Worm (Caenorhabditis elegans) whole organism, L4 larva: ENCODE data around the gene pqn-29.

ENCODE experiments used
- D1046.2 ChIP-seq: fragments of 200-800 bp; sonication (Bioruptor generic); IDR thresholded peaks from 2 replicates; pipeline ENCODE4 v1.3.6; 2022; ENCODE audit warnings: missing genetic modification characterization, missing compliant biosample characterization
- F49E8.2 ChIP-seq: sonication (generic microtip); optimal IDR thresholded peaks from 2 replicates; lab custom pipeline; 2016; ENCODE audit warnings: missing compliant biosample characterization, mild to moderate bottlenecking, missing genetic modification characterization, borderline replicate concordance
- Y105C5A.15 ChIP-seq: fragments of 200-800 bp; sonication (Bioruptor generic); IDR thresholded peaks from 2 replicates; pipeline ENCODE4 v1.3.6; 2022; ENCODE audit warnings: missing genetic modification characterization, missing compliant biosample characterization
- Y48G9A.11 ChIP-seq: fragments of 200-800 bp; sonication (Bioruptor generic); IDR thresholded peaks from 2 replicates; pipeline ENCODE4 v1.3.6; 2022; ENCODE audit warnings: missing genetic modification reagents, missing genetic modification characterization, missing compliant biosample characterization
- aha-1 ChIP-seq: fragments of 150-350 bp; peaks from one replicate; lab custom pipeline; 2014; ENCODE audit warnings: missing biosample characterization, missing genetic modification characterization
- ceh-82 ChIP-seq: sonication (generic microtip); optimal IDR thresholded peaks from 2 replicates; lab custom pipeline; 2017; ENCODE audit warnings: missing biosample characterization, missing genetic modification characterization
- ces-1 ChIP-seq: fragments of 150-350 bp; sonication (generic microtip); optimal IDR thresholded peaks from 4 replicates; lab custom pipeline; 2014; ENCODE audit warnings: missing biosample characterization, missing genetic modification reagents, missing genetic modification characterization
- dmd-6 ChIP-seq: fragments of 200-800 bp; sonication (Bioruptor generic); IDR thresholded peaks from 2 replicates; pipeline ENCODE4 v1.3.6; 2022; ENCODE audit warnings: missing genetic modification reagents, missing genetic modification characterization, missing compliant biosample characterization
- dmd-9 ChIP-seq: fragments of 200-800 bp; sonication (Bioruptor generic); IDR thresholded peaks from 2 replicates; pipeline ENCODE4 v1.3.6; 2022; ENCODE audit warnings: missing genetic modification reagents, missing genetic modification characterization, missing compliant biosample characterization
- dpl-1 ChIP-seq: fragments of 150-350 bp; optimal IDR thresholded peaks from 2 replicates; lab custom pipeline; 2014; ENCODE audit warnings: missing biosample characterization, missing genetic modification reagents, missing genetic modification characterization
- duxl-1 ChIP-seq: sonication (generic microtip); optimal IDR thresholded peaks from 2 replicates; lab custom pipeline; 2016; ENCODE audit warnings: mild to moderate bottlenecking, missing genetic modification characterization, moderate library complexity, missing compliant biosample characterization; ENCODE audit not compliant: poor library complexity
- dve-1 ChIP-seq: sonication (generic microtip); optimal IDR thresholded peaks from 2 replicates; lab custom pipeline; 2017; ENCODE audit warnings: antibody characterized with exemption, mild to moderate bottlenecking, missing genetic modification characterization, missing compliant biosample characterization; ENCODE audit not compliant: insufficient read depth
- egl-27 ChIP-seq: sonication (generic microtip); optimal IDR thresholded peaks from 3 replicates; lab custom pipeline; 2017; ENCODE audit warnings: missing biosample characterization, missing genetic modification reagents, missing genetic modification characterization
- egl-43 ChIP-seq: fragments of 200-800 bp; sonication (Bioruptor generic); IDR thresholded peaks from 2 replicates; pipeline ENCODE4 v1.3.6; 2022; ENCODE audit warnings: missing genetic modification reagents, missing genetic modification characterization, missing compliant biosample characterization
- hlh-30 ChIP-seq: sonication (generic microtip); optimal IDR thresholded peaks from 2 replicates; lab custom pipeline; 2017; ENCODE audit warnings: antibody characterized with exemption, mild to moderate bottlenecking, missing genetic modification characterization, missing compliant biosample characterization; ENCODE audit not compliant: insufficient read depth
- lin-13 ChIP-seq: fragments of 150-350 bp; optimal IDR thresholded peaks from 2 replicates; lab custom pipeline; 2014; ENCODE audit warnings: missing biosample characterization, missing genetic modification reagents, missing genetic modification characterization
- lir-3 ChIP-seq: sonication (generic microtip); optimal IDR thresholded peaks from 2 replicates; lab custom pipeline; 2016; ENCODE audit warnings: mild to moderate bottlenecking, missing genetic modification characterization, missing compliant biosample characterization
- lsy-2 ChIP-seq, 2 experiments: fragments of 150-350 bp in 1 of 2; sonication (generic microtip) in 1 of 2; optimal IDR thresholded peaks; 2 replicates each; lab custom pipeline; 2014 to 2017; ENCODE audit warnings: missing biosample characterization in 2 of 2, missing genetic modification characterization in 2 of 2
- madf-9 ChIP-seq: fragments of 200-800 bp; sonication (Bioruptor generic); conservative IDR thresholded peaks from 2 replicates; pipeline ENCODE4 v1.3.6; 2022; ENCODE audit warnings: missing genetic modification reagents, missing genetic modification characterization, missing compliant biosample characterization
- mdl-1 ChIP-seq, 2 experiments: fragments of 150-350 bp in 1 of 2; sonication (generic microtip) in 1 of 2; optimal IDR thresholded peaks; 2 replicates each; lab custom pipeline; 2014 to 2017; ENCODE audit warnings: missing biosample characterization in 2 of 2, missing genetic modification characterization in 2 of 2
- mdt-29 ChIP-seq: fragments of 200-800 bp; sonication (Bioruptor generic); IDR thresholded peaks from 2 replicates; pipeline ENCODE4 v1.3.6; 2022; ENCODE audit warnings: missing genetic modification reagents, missing genetic modification characterization, missing compliant biosample characterization
- mep-1 ChIP-seq: fragments of 150-350 bp; sonication (generic microtip); optimal IDR thresholded peaks from 3 replicates; lab custom pipeline; 2014; ENCODE audit warnings: missing biosample characterization, missing genetic modification characterization
- mes-2 ChIP-seq: sonication (generic microtip); optimal IDR thresholded peaks from 2 replicates; lab custom pipeline; 2016; ENCODE audit warnings: missing genotype, mild to moderate bottlenecking, missing genetic modification characterization, missing compliant biosample characterization; ENCODE audit not compliant: poor library complexity, severe bottlenecking
- mxl-2 ChIP-seq: fragments of 200-800 bp; sonication (Bioruptor generic); conservative IDR thresholded peaks from 2 replicates; pipeline ENCODE4 v1.3.6; 2022; ENCODE audit warnings: missing genetic modification reagents, missing genetic modification characterization, missing compliant biosample characterization
- nhr-10 ChIP-seq: fragments of 150-350 bp; optimal IDR thresholded peaks from 2 replicates; lab custom pipeline; 2014; ENCODE audit warnings: missing biosample characterization, missing genetic modification characterization
- nhr-102 ChIP-seq: sonication (generic microtip); optimal IDR thresholded peaks from 2 replicates; lab custom pipeline; 2016; ENCODE audit warnings: mild to moderate bottlenecking, missing genetic modification characterization, moderate library complexity, missing compliant biosample characterization
- nhr-28 ChIP-seq: fragments of 150-350 bp; optimal IDR thresholded peaks from 2 replicates; lab custom pipeline; 2014; ENCODE audit warnings: missing biosample characterization, missing genetic modification characterization
- nhr-6 ChIP-seq: fragments of 150-350 bp; optimal IDR thresholded peaks from 2 replicates; lab custom pipeline; 2014; ENCODE audit warnings: missing biosample characterization, missing genetic modification characterization
- pha-4 ChIP-seq, 2 experiments: fragments of 150-350 bp in 1 of 2; fragments of 200-800 bp in 1 of 2; sonication (Bioruptor generic) in 1 of 2; IDR thresholded peaks in 1 of 2; optimal IDR thresholded peaks in 1 of 2; 2 replicates each; pipeline versions ENCODE4 v1.3.6 to Lab custom; 2014 to 2022; ENCODE audit warnings: missing genetic modification characterization in 2 of 2, missing genetic modification reagents in 2 of 2, missing biosample characterization in 1 of 2, missing compliant biosample characterization in 1 of 2
- pqm-1 ChIP-seq: sonication (generic microtip); optimal IDR thresholded peaks from 2 replicates; lab custom pipeline; 2017; ENCODE audit warnings: missing biosample characterization, missing genetic modification characterization
- rbr-2 ChIP-seq: sonication (generic microtip); optimal IDR thresholded peaks from 2 replicates; lab custom pipeline; 2016; ENCODE audit warnings: missing genotype, missing genetic modification characterization, missing compliant biosample characterization
- set-16 ChIP-seq: fragments of 200-800 bp; sonication (Bioruptor generic); IDR thresholded peaks from 2 replicates; pipeline ENCODE4 v1.3.6; 2022; ENCODE audit warnings: missing genetic modification reagents, missing genetic modification characterization, missing compliant biosample characterization
- snpc-1.2 ChIP-seq: fragments of 200-800 bp; sonication (Bioruptor generic); IDR thresholded peaks from 2 replicates; pipeline ENCODE4 v1.3.6; 2022; ENCODE audit warnings: missing genetic modification reagents, missing genetic modification characterization, missing compliant biosample characterization
- zfp-2 ChIP-seq: sonication (generic microtip); optimal IDR thresholded peaks from 2 replicates; lab custom pipeline; 2016; ENCODE audit warnings: mild to moderate bottlenecking, missing genetic modification characterization, missing compliant biosample characterization
- zip-11 ChIP-seq: fragments of 200-800 bp; sonication (Bioruptor generic); IDR thresholded peaks from 2 replicates; pipeline ENCODE4 v1.3.6; 2022; ENCODE audit warnings: missing genetic modification characterization, missing compliant biosample characterization

pqn-29 gene

DNA sequence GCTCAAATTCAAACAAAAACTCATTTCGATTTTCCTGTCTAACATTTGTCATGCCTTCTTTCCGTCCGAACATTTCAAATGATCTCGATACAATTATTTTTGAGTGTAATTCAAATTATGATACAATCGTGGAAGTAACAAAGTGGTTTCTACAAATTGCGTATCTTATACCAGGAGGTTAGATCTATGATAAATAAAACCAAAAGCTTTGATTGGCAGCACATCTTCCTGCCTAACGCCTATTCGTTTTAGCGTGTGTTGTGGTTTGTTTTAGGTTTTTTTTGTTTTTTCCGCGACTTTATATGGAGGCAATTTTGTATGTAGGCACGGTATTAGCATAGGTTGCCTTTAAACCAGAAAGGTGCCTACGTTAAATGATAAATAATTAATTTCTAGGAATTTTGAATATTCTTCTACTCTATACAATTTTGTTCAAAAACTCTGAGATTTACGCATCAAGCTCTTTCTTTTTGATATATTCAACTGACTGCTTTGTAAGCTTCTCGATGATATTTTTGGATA lies 33.9 kb upstream of the pqn-29 start, which contains the start of gene srg-11:
TSS of gene srg-11 (plus strand) at position 51 of the 522 bp plus-strand sequence.
- TF ChIP-seq snpc-1.2 (GFP tag; lab: Robert Waterston, UW) = no peak
- TF ChIP-seq aha-1 (tag; lab: Kevin White, UChicago) = peak; percentile 97
- no peak for TF ChIP-seq dpl-1 (GFP tag; lab: Kevin White, UChicago)

DNA sequence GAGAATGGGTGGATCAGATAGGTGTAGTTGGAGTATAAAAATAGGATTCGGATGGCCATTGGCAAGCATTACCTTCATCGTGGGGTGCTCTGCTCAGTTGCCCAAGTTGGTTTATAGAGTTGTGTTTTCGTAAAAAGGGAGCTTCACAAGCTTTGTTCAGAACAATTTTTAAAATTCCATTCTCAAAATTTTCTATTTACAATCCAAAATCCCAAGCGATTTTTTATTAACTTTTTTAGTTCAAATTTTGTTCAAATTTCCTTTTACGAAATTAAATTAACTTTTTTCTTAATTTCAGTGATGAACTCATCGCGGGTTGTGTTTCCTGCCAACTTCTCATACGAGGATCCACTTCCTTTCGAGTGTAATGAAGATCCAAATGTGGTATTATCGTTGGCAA lies 31.3 kb upstream of the pqn-29 start, which contains the start of gene srg-10:
TSS of gene srg-10 (plus strand) at position 301 of the 400 bp plus-strand sequence.
- TF ChIP-seq mep-1 (tag; lab: Kevin White, UChicago) (no peak), ceh-82 (tag; lab: Kevin White, UChicago) (no peak), zip-11 (GFP tag; lab: Robert Waterston, UW) (no peak), dmd-6 (GFP tag; lab: Robert Waterston, UW) (no peak), nhr-10 (tag; lab: Kevin White, UChicago) (no peak), dmd-9 (GFP tag; lab: Robert Waterston, UW) (no peak), ces-1 (no peak), pha-4 (GFP tag; IDR thresholded peaks at IDR 0.05; lab: Robert Waterston, UW) (no peak), pha-4 (tag; optimal IDR thresholded peaks at IDR 0.05; lab: Kevin White, UChicago) (no peak), duxl-1 (tag; lab: Kevin White, UChicago) (no peak), Y105C5A.15 (GFP tag; lab: Robert Waterston, UW) (no peak), egl-43 (GFP tag; lab: Robert Waterston, UW) (no peak), hlh-30 (tag; lab: Kevin White, UChicago) (no peak), nhr-6 (tag; lab: Kevin White, UChicago) (no peak), mes-2 (tag; lab: Kevin White, UChicago) (no peak), lir-3 (tag; lab: Kevin White, UChicago) (no peak), mxl-2 (GFP tag; lab: Robert Waterston, UW) (no peak), lin-13 (GFP tag; lab: Kevin White, UChicago) (no peak), Y48G9A.11 (no peak)

DNA sequence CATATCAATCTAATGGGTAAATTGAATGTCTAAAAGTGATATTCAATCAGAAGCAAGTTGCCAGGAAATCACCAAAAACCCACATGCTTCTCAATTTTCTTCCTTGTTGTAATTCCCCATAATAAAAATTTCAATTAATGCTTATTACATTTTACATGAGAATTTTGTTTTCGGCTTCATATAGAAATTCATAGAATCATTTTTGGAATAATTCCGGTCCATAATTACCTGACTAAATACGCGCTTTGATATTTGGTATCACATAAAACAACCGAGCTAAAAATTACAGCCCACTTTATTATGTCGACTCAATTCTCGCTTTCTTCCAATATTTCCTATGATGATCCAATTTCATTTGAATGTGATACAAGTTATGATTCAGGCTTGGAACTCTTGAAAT lies 25.8 kb upstream of the pqn-29 start, which contains the start of gene srg-13:
TSS of gene srg-13 (plus strand) at position 301 of the 400 bp plus-strand sequence.
- TF ChIP-seq nhr-102 (tag; lab: Kevin White, UChicago) (no peak), dve-1 (no peak), F49E8.2 (tag; lab: Kevin White, UChicago) (no peak), lsy-2 (tag; optimal IDR thresholded peaks at IDR 0.05; lab: Kevin White, UChicago) (no peak), lin-13 (GFP tag; lab: Kevin White, UChicago) (no peak), mdt-29 (GFP tag; lab: Robert Waterston, UW) (no peak), egl-27 (tag; lab: Kevin White, UChicago) (no peak), set-16 (GFP tag; lab: Robert Waterston, UW) (no peak), rbr-2 (tag; lab: Kevin White, UChicago) (no peak), zfp-2 (no peak), D1046.2 (no peak), nhr-28 (tag; lab: Kevin White, UChicago) (no peak), ceh-82 (tag; lab: Kevin White, UChicago) (no peak), mdl-1 (tag; optimal IDR thresholded peaks at IDR 0.05; lab: Kevin White, UChicago) (no peak), madf-9 (GFP tag; lab: Robert Waterston, UW) (no peak)
- TF ChIP-seq, all 104 proteins: peak for 0

DNA sequence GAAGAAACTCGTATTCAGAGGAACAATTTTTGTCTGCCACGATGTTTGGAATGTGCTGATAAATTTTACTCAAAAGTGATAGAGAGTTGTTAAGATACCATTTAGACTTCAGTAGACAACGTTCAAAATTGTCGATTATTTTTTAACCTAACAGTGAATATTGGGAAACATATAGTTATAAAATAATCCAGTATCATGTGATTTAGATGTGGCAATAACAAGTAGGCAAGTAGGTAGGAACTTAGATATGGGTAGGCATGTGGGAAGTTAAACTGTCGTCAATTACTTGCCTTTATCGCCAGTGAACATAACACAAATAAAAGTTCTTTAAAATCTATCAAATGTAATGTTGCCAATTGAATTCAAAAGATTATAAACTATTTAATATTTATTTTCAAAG lies 25.3 kb upstream of the pqn-29 start, which contains the start of gene T23F11.11:
TSS of gene T23F11.11 (minus strand) at position 101 of the 400 bp plus-strand sequence.
- no peak for TF ChIP-seq Y105C5A.15 (GFP tag; lab: Robert Waterston, UW)
- peak; percentile 5 for TF ChIP-seq pqm-1 (tag; lab: Kevin White, UChicago)
